Fruit fly (Drosophila melanogaster) whole organism, prepupa: Measurements from ENCODE around the gene mRF1.

Experiments used
- Blimp-1 ChIP-seq: fragments of 200-800 bp; sonication (Bioruptor generic); optimal IDR thresholded peaks from 3 replicates; lab custom pipeline; 2017; ENCODE audit warnings: missing biosample characterization, missing genetic modification characterization, mild to moderate bottlenecking, moderate library complexity, missing genetic modification reagents
- CG10669 ChIP-seq: fragments of 200-800 bp; sonication (Bioruptor generic); optimal IDR thresholded peaks from 3 replicates; lab custom pipeline; 2018; ENCODE audit warnings: missing biosample characterization, mild to moderate bottlenecking, missing genetic modification characterization, moderate library complexity
- CG3032 ChIP-seq: fragments of 200-800 bp; optimal IDR thresholded peaks from 2 replicates; lab custom pipeline; 2019; ENCODE audit warnings: missing biosample characterization, mild to moderate bottlenecking, missing genetic modification characterization, moderate library complexity
- CG32006 ChIP-seq: fragments of 200-800 bp; sonication (Bioruptor generic); optimal IDR thresholded peaks from 3 replicates; lab custom pipeline; 2017; ENCODE audit warnings: missing biosample characterization, mild to moderate bottlenecking, missing genetic modification characterization
- CG6808 ChIP-seq: fragments of 200-800 bp; sonication (Bioruptor generic); optimal IDR thresholded peaks from 3 replicates; lab custom pipeline; 2017; ENCODE audit warnings: missing biosample characterization, missing genetic modification characterization, mild to moderate bottlenecking, moderate library complexity, missing genetic modification reagents
- CG6854 ChIP-seq: fragments of 200-800 bp; sonication (Bioruptor generic); optimal IDR thresholded peaks from 2 replicates; lab custom pipeline; 2017; ENCODE audit warnings: missing biosample characterization, mild to moderate bottlenecking, missing genetic modification characterization
- Ets21C ChIP-seq: fragments of 200-800 bp; sonication (Bioruptor generic); optimal IDR thresholded peaks from 3 replicates; lab custom pipeline; 2016; ENCODE audit warnings: missing biosample characterization, missing genetic modification characterization
- fd85E ChIP-seq: fragments of 200-800 bp; sonication (Bioruptor generic); optimal IDR thresholded peaks from 3 replicates; lab custom pipeline; 2016; ENCODE audit warnings: missing biosample characterization, missing genetic modification characterization
- pdm3 ChIP-seq: fragments of 200-800 bp; sonication (Bioruptor generic); optimal IDR thresholded peaks from 3 replicates; lab custom pipeline; 2016; ENCODE audit warnings: missing biosample characterization, missing genetic modification characterization

DNA sequence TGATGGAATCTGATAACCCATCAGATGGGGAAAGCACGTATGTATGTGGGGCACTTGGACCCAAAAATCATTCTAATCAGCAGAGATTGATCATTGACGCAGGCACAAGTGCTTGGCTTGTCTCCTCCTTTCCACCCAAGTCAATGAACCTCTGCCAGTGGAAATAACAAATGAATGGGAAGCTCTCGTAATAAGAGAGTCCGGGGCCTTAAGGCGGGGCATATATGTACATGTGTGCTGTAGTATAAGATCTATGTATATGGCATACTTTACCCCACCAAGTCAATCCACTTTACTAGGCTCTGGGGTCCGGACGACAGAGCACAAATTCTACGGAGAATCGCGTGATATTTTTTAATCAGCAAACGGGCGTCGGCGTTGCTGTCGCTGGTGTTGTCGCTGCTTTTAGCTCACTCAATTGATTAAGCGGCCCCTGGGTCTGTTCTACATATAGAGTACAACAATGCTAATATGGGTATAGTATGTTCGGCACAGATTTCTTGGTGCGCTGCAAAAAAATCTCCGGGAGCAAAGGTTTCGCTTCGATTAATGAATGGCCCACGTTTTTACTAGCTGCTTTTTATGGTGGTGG is 13.6 kb upstream of the mRF1 start:
- TF ChIP-seq fd85E (GFP tag; lab: Kevin White, UChicago) (no peak), Blimp-1 (GFP tag; lab: Kevin White, UChicago) (no peak), pdm3 (GFP tag; lab: Kevin White, UChicago) (no peak), CG6854 (GFP tag; lab: Kevin White, UChicago) (no peak), CG3032 (tag; lab: Kevin White, UChicago) (no peak), CG32006 (GFP tag; lab: Kevin White, UChicago) (no peak), Ets21C (GFP tag; lab: Kevin White, UChicago) (no peak), CG10669 (GFP tag; lab: Kevin White, UChicago) (no peak), CG6808 (no peak)
